Worm (Caenorhabditis elegans) whole organism, L1 larva: ENCODE measurements around the gene F45B8.5.
A peak's percentile ranks its signal among the peaks of the same experiment; 100 is the strongest.

Experiments
- Y116A8C.19 ChIP-seq: sonication (generic microtip); optimal IDR thresholded peaks from 2 replicates; lab custom pipeline; 2016; ENCODE audit warnings: missing compliant biosample characterization, missing genetic modification characterization, borderline replicate concordance
- ceh-63 ChIP-seq: fragments of 200-800 bp; sonication (Bioruptor generic); optimal IDR thresholded peaks from 2 replicates; lab custom pipeline; 2018; ENCODE audit warnings: mild to moderate bottlenecking, missing genetic modification characterization, missing compliant biosample characterization
- ces-1 ChIP-seq: fragments of 150-350 bp; optimal IDR thresholded peaks from 2 replicates; lab custom pipeline; 2014; ENCODE audit warnings: missing biosample characterization, missing genetic modification reagents, missing genetic modification characterization
- efl-1 ChIP-seq, 4 experiments: fragments of 150-350 bp; optimal IDR thresholded peaks in 3 of 4; peaks in 1 of 4; 1 replicate in 1 of 4; 2 replicates in 3 of 4; lab custom pipeline; 2014; ENCODE audit warnings: missing biosample characterization in 2 of 4, missing genetic modification characterization in 2 of 4, missing genetic modification reagents in 2 of 4
- elt-2 ChIP-seq: sonication (generic microtip); optimal IDR thresholded peaks from 2 replicates; lab custom pipeline; 2016; ENCODE audit warnings: missing genetic modification characterization, mild to moderate bottlenecking, inconsistent platforms, missing compliant biosample characterization, missing genetic modification reagents
- fkh-10 ChIP-seq: sonication (generic microtip); optimal IDR thresholded peaks from 2 replicates; lab custom pipeline; 2017; ENCODE audit warnings: missing biosample characterization, missing genetic modification reagents, missing genetic modification characterization
- hlh-17 ChIP-seq: fragments of 200-800 bp; sonication (Bioruptor generic); optimal IDR thresholded peaks from 2 replicates; lab custom pipeline; 2018; ENCODE audit warnings: missing genetic modification characterization, mild to moderate bottlenecking, missing compliant biosample characterization, moderate library complexity, borderline replicate concordance
- isw-1 ChIP-seq: fragments of 200-800 bp; sonication (Bioruptor generic); IDR thresholded peaks from 2 replicates; pipeline ENCODE4 v1.3.6; 2022; ENCODE audit warnings: missing genetic modification characterization, missing compliant biosample characterization
- lsy-2 ChIP-seq, 2 experiments: fragments of 150-350 bp; optimal IDR thresholded peaks; 2 replicates each; lab custom pipeline; 2014; ENCODE audit warnings: missing biosample characterization in 2 of 2, missing genetic modification characterization in 2 of 2
- mep-1 ChIP-seq: fragments of 150-350 bp; optimal IDR thresholded peaks from 2 replicates; lab custom pipeline; 2014; ENCODE audit warnings: missing biosample characterization, missing genetic modification characterization
- nhr-71 ChIP-seq: sonication (generic microtip); optimal IDR thresholded peaks from 2 replicates; lab custom pipeline; 2016; ENCODE audit warnings: mild to moderate bottlenecking, missing genetic modification characterization, moderate library complexity, missing compliant biosample characterization
- skn-1 ChIP-seq: fragments of 150-350 bp; optimal IDR thresholded peaks from 2 replicates; lab custom pipeline; 2014; ENCODE audit warnings: missing biosample characterization, missing genetic modification characterization
- unc-62 ChIP-seq: fragments of 150-350 bp; optimal IDR thresholded peaks from 2 replicates; lab custom pipeline; 2014; ENCODE audit warnings: missing biosample characterization, missing genetic modification reagents, missing genetic modification characterization

DNA sequence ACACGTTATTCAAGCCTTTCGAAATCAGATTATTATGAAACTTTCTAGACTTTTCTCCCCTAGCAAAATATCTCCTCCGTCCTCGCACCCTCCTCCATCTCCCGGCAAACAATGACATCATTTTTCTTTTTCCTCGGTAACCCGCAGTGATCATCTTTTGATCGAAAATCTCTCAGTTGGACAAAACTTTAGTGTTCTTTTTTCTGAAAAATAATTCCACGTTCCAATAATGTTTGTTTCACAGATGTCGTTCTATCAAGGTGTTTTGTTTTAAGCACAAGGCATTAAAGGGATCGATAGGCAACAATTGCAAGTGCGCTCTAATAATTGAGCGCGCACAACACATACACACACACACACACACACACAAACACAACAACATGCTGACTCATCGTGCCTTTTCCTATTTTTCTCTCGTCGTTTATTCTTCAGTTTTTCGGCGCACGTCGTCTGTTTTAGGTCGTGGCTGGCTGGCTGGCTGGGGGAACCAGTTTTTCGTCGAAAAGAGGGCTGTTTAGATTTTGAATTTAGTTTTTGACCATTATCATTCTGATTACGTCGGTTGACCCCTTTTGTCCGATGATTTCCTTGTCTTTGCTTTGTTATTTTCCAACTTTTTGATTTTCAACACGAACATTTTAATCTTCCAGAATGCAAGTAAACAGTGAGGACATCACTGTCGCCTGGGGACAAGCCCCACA lies 9.8 kb downstream of the F45B8.5 start, which contains the start of gene F20D1.3:
- no peak for TF ChIP-seq ces-1 (GFP tag; lab: Kevin White, UChicago)
- no peak for TF ChIP-seq isw-1 (GFP tag; lab: Robert Waterston, UW)
- TF ChIP-seq ceh-63 (GFP tag; lab: Kevin White, UChicago), result no peak
- peak in 1 of 2 experiments; percentile 65 for TF ChIP-seq lsy-2 (tag; optimal IDR thresholded peaks at IDR 0.05; lab: Kevin White, UChicago)
- TF ChIP-seq unc-62 (GFP tag; lab: Kevin White, UChicago), result no peak
- peak; percentile 78 for TF ChIP-seq nhr-71
- no peak for TF ChIP-seq fkh-10 (GFP tag; lab: Kevin White, UChicago)
- no peak for TF ChIP-seq elt-2
- TF ChIP-seq skn-1 (tag; lab: Kevin White, UChicago), result peak; percentile 65
- TF ChIP-seq Y116A8C.19 (tag; lab: Kevin White, UChicago), result no peak
- peak; percentile 71 for TF ChIP-seq mep-1
- TF ChIP-seq efl-1 (optimal IDR thresholded peaks at IDR 0.05; lab: Kevin White, UChicago), result peak; percentile 8 to 42
- TF ChIP-seq efl-1 (GFP tag; optimal IDR thresholded peaks at IDR 0.05 in 1 of 2; lab: Kevin White, UChicago), result peak in 1 of 2 experiments; percentile 15
- TF ChIP-seq hlh-17, result no peak
